Worm (Caenorhabditis elegans) whole organism, early embryonic: ENCODE data around the gene F22B7.1.

Experiments
- B0310.2 ChIP-seq: sonication (generic microtip); optimal IDR thresholded peaks from 2 replicates; lab custom pipeline; 2016; ENCODE audit warnings: mild to moderate bottlenecking, missing genetic modification characterization, missing compliant biosample characterization
- F13C5.2 ChIP-seq: sonication (generic microtip); optimal IDR thresholded peaks from 2 replicates; lab custom pipeline; 2017; ENCODE audit warnings: mild to moderate bottlenecking, missing genetic modification characterization, inconsistent platforms, missing compliant biosample characterization
- aly-1 ChIP-seq: sonication (generic microtip); optimal IDR thresholded peaks from 2 replicates; lab custom pipeline; 2016; ENCODE audit warnings: missing genetic modification characterization, missing compliant biosample characterization
- ama-1 ChIP-seq: fragments of 150-350 bp; optimal IDR thresholded peaks from 2 replicates; lab custom pipeline; 2014
- ets-7 ChIP-seq: sonication (generic microtip); optimal IDR thresholded peaks from 2 replicates; lab custom pipeline; 2016; ENCODE audit warnings: missing genotype, missing genetic modification characterization, missing compliant biosample characterization
- hmbx-1 ChIP-seq: sonication (generic microtip); optimal IDR thresholded peaks from 2 replicates; lab custom pipeline; 2016; ENCODE audit warnings: mild to moderate bottlenecking, missing genetic modification characterization, missing compliant biosample characterization
- hmg-4 ChIP-seq: fragments of 200-800 bp; sonication (Bioruptor generic); optimal IDR thresholded peaks from 2 replicates; lab custom pipeline; 2018; ENCODE audit warnings: mild to moderate bottlenecking, missing genetic modification characterization, missing compliant biosample characterization
- hnd-1 ChIP-seq: sonication (generic microtip); optimal IDR thresholded peaks from 2 replicates; lab custom pipeline; 2016; ENCODE audit warnings: missing genetic modification characterization, missing compliant biosample characterization
- pes-1 ChIP-seq: fragments of 200-800 bp; sonication (Bioruptor generic); IDR thresholded peaks from 2 replicates; pipeline ENCODE4 v1.3.6; 2022; ENCODE audit warnings: missing genetic modification reagents, missing genetic modification characterization, missing compliant biosample characterization
- sea-1 ChIP-seq: fragments of 200-800 bp; sonication (Bioruptor generic); conservative IDR thresholded peaks from 2 replicates; pipeline ENCODE4 v1.3.6; 2022; ENCODE audit warnings: missing genetic modification characterization, missing compliant biosample characterization
- tbx-37 ChIP-seq: fragments of 200-800 bp; sonication (Bioruptor generic); conservative IDR thresholded peaks from 2 replicates; pipeline ENCODE4 v1.3.6; 2022; ENCODE audit warnings: missing genetic modification reagents, missing genetic modification characterization, missing compliant biosample characterization

DNA sequence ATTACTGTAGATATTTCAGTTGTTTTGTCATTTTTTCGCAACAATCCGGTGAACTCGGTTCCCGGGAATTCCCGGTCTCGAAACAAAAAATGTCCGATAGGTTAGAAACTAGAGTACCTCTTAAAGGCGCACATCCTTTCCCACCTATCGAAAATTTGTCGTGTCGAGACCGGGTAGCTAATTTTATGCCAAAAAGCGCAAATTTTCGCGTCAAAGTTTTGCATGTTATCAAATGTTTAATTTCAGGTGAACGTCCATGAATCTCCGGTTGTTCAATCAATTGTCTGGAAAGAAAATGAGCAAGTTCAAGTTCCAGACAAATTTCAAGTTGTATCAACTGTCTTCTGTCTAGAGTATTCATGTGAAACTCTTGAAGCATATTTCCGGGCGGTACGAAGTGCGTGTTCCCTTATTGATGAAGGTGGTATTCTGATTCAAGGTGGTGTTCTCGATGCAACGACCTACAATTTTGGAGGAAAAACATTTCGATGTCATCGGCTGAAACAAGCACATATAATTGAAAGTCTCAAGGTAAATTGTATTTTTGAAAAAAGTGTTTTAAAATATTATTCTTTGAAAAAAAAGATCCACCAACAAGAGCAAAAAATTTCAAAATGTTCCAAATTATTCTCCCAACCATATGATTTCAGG is 20.6 kb downstream of the F22B7.1 start:
- TF ChIP-seq ama-1 (lab: Kevin White, UChicago) (no peak), sea-1 (GFP tag; lab: Robert Waterston, UW) (no peak), tbx-37 (GFP tag; lab: Robert Waterston, UW) (no peak), ets-7 (tag; lab: Kevin White, UChicago) (no peak), hmbx-1 (no peak), hnd-1 (no peak), B0310.2 (tag; lab: Kevin White, UChicago) (no peak), F13C5.2 (tag; lab: Kevin White, UChicago) (no peak), aly-1 (no peak), pes-1 (GFP tag; lab: Robert Waterston, UW) (no peak), hmg-4 (GFP tag; lab: Kevin White, UChicago) (no peak)
